Worm (Caenorhabditis elegans) whole organism, midembryonic: ENCODE results near the gene C56E6.2.

Experiments
- T22C8.4 ChIP-seq: fragments of 200-800 bp; sonication (Bioruptor generic); IDR thresholded peaks from 2 replicates; pipeline ENCODE4 v1.3.6; 2022; ENCODE audit warnings: missing genetic modification characterization, missing compliant biosample characterization
- cog-1 ChIP-seq: sonication (generic microtip); optimal IDR thresholded peaks from 2 replicates; lab custom pipeline; 2016; ENCODE audit warnings: missing genetic modification characterization, missing compliant biosample characterization
- flt-1 ChIP-seq: fragments of 200-800 bp; sonication (Bioruptor generic); IDR thresholded peaks from 2 replicates; pipeline ENCODE4 v1.3.6; 2022; ENCODE audit warnings: missing genetic modification characterization, missing compliant biosample characterization
- klf-2 ChIP-seq: fragments of 200-800 bp; sonication (Bioruptor generic); conservative IDR thresholded peaks from 2 replicates; pipeline ENCODE4 v1.3.6; 2022; ENCODE audit warnings: missing genetic modification reagents, missing genetic modification characterization, missing compliant biosample characterization
- med-1 ChIP-seq: sonication (generic microtip); optimal IDR thresholded peaks from 2 replicates; lab custom pipeline; 2017; ENCODE audit warnings: missing genetic modification characterization, mild to moderate bottlenecking, missing compliant biosample characterization, antibody characterized with exemption, missing genetic modification reagents; ENCODE audit not compliant: insufficient read depth
- ref-1 ChIP-seq: fragments of 200-800 bp; sonication (Bioruptor generic); conservative IDR thresholded peaks from 2 replicates; pipeline ENCODE4 v1.3.6; 2022; ENCODE audit warnings: missing genetic modification reagents, missing genetic modification characterization, missing compliant biosample characterization
- tab-1 ChIP-seq: fragments of 200-800 bp; sonication (Bioruptor generic); IDR thresholded peaks from 2 replicates; pipeline ENCODE4 v1.3.6; 2022; ENCODE audit warnings: missing genetic modification characterization, missing compliant biosample characterization
- ztf-23 ChIP-seq: fragments of 200-800 bp; sonication (Bioruptor generic); IDR thresholded peaks from 2 replicates; pipeline ENCODE4 v1.3.6; 2022; ENCODE audit warnings: missing genetic modification reagents, missing genetic modification characterization, missing compliant biosample characterization
- ztf-29 ChIP-seq: fragments of 200-800 bp; sonication (Bioruptor generic); IDR thresholded peaks from 2 replicates; pipeline ENCODE4 v1.3.6; 2022; ENCODE audit warnings: missing genetic modification reagents, missing genetic modification characterization, missing compliant biosample characterization

Gene C56E6.2

DNA sequence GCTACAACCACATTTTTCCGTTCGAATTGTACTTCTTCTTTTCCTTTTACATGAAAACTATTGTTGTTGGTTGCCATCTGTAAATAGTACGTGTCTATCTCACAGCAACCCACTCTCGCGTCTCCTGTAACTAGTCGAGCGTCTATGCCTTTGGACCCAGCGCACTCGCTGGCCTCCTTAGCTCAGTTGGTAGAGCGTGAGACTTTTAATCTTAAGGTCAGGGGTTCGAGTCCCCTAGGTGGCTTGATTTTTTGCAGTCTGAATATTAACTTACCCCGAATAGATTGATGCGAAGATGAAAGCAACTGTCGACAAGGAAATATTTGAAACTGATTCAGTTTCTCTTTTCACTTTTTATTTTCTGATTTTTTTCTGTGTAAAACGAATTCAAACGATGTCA is 40.4 kb downstream of the C56E6.2 start, which contains the start of gene mpz-3:
TSS of gene mpz-3 (minus strand) at position 320 of the 400 bp plus-strand sequence.
- TF ChIP-seq ztf-29 (GFP tag; lab: Robert Waterston, UW) (peak; percentile 56; the same call in 1 of the 2 replicates), klf-2 (no peak; the same call in none of the 2 replicates), cog-1 (no peak), ztf-23 (GFP tag; lab: Robert Waterston, UW) (peak; percentile 80; the same call in 1 of the 2 replicates), med-1 (GFP tag; lab: Kevin White, UChicago) (peak; percentile 66), flt-1 (peak; percentile 86), T22C8.4 (GFP tag; lab: Robert Waterston, UW) (peak; percentile 67; the same call in 1 of the 2 replicates), ref-1 (GFP tag; lab: Robert Waterston, UW) (peak; percentile 61), tab-1 (peak; percentile 82; the same call in 1 of the 2 replicates)

DNA sequence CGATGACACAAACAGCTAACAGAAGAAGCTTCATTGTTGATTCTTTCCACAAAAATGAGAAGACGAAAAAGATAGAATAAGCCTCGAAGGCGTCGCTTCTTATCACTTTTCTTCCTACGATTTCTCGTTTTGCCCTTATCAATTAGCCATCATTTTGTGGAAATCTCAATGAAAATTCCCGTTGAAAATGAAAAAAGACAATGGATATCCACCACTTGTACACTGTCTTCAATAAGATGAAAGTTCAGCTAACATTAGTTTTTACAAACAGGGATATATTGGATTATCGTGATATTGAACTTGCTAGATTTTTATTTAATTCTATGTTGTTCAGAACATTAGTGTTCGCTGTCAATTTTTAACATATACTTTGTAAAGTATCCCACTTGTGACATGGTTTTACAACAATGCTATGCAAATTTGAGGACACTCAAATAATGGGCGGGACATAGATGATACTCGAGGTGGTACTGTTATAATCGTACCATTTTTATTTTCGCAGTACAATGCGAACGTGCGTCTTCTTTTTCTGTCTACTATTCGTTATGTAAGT is 42.0 kb downstream of the C56E6.2 start, which contains the start of the genes F18C5.5 and F18C5.9:
TSS of gene F18C5.5 (minus strand) at position 101 of the 553 bp plus-strand sequence.
TSS of gene F18C5.9 (plus strand) at position 503 of the 553 bp plus-strand sequence.
- TF ChIP-seq T22C8.4 (GFP tag; lab: Robert Waterston, UW) (no peak), tab-1 (no peak), klf-2 (no peak), ztf-29 (GFP tag; lab: Robert Waterston, UW) (no peak), cog-1 (no peak), med-1 (GFP tag; lab: Kevin White, UChicago) (no peak), flt-1 (no peak), ref-1 (GFP tag; lab: Robert Waterston, UW) (no peak), ztf-23 (GFP tag; lab: Robert Waterston, UW) (no peak)

DNA sequence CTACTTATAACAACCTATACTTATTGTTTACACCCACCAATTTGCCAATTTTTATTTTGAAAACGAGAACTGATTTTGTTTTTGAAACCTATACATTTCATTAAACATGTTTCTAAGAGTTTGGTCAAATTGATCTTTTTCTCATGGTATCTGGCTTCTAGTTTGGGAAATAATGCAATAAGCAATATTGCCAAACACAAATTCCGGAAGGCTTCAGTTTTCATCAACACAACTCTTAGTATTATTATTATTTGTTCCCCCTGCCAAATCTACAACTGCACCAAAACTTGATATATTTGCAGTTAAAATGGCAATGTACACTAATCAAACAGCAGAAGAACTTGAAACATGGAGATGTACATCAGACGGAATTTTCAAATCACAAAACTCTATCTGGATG is 44.0 kb downstream of the C56E6.2 start, which contains the start of gene sra-27:
TSS of gene sra-27 (plus strand) at position 301 of the 400 bp plus-strand sequence.
- no peak for TF ChIP-seq cog-1
- TF ChIP-seq ref-1 (GFP tag; lab: Robert Waterston, UW), result no peak
- TF ChIP-seq ztf-29 (GFP tag; lab: Robert Waterston, UW), result no peak
- no peak for TF ChIP-seq ztf-23 (GFP tag; lab: Robert Waterston, UW)
- no peak for TF ChIP-seq klf-2
- no peak for TF ChIP-seq flt-1
- no peak for TF ChIP-seq tab-1
- TF ChIP-seq T22C8.4 (GFP tag; lab: Robert Waterston, UW), result no peak
- TF ChIP-seq med-1 (GFP tag; lab: Kevin White, UChicago), result no peak

DNA sequence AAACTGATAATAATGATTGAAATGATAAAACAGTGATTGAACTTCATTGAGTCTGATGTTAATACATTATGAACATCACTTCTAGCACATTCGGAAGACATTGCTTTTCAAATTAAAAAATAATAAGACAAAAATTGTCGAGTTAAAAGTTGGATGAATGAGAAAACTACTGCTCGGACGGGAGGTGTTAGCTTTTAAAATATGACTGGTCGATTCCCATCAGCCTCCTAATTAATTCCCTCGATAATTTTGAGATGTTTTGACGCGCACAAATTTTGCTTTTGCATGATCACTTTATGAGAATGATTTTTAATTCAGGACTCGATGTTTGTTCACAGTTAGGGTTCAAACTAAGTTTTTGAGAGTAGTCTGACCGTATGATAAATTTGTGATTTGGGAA is 49.0 kb downstream of the C56E6.2 start, which contains the start of gene sra-28:
TSS of gene sra-28 (minus strand) at position 101 of the 400 bp plus-strand sequence.
- TF ChIP-seq ref-1 (GFP tag; lab: Robert Waterston, UW), result no peak
- TF ChIP-seq ztf-29 (GFP tag; lab: Robert Waterston, UW), result no peak
- TF ChIP-seq med-1 (GFP tag; lab: Kevin White, UChicago), result no peak
- no peak for TF ChIP-seq klf-2
- TF ChIP-seq ztf-23 (GFP tag; lab: Robert Waterston, UW), result no peak
- TF ChIP-seq flt-1, result no peak
- TF ChIP-seq tab-1, result no peak
- TF ChIP-seq T22C8.4 (GFP tag; lab: Robert Waterston, UW), result no peak
- TF ChIP-seq cog-1, result no peak

DNA sequence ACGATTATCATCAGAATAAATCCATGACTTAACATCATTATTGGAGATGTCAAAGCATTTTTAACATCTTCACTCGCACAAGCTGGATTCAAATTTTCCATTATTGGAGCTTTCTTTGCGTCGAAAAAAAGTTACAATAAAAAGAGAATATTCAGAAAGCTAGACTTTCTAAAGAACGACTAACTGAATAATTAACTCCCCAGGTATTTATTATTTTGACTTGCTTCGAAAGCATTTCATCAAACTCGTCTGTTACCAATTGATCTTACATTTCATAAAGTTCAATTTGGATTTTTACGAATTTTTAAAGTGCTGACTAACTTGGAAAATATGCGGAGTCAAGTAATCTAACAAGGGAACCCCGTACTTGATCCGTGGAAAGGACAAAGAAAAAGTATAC is 50.9 kb downstream of the C56E6.2 start, which contains the start of gene sra-29:
TSS of gene sra-29 (minus strand) at position 101 of the 400 bp plus-strand sequence.
- TF ChIP-seq klf-2, result no peak
